Worm (Caenorhabditis elegans) whole organism, L4 larva: ENCODE data around the gene rgs-5.

Experiments used
- F10B5.3 ChIP-seq: sonication (generic microtip); optimal IDR thresholded peaks from 2 replicates; lab custom pipeline; 2016; ENCODE audit warnings: mild to moderate bottlenecking, missing genetic modification characterization, missing compliant biosample characterization
- R02D3.7 ChIP-seq: fragments of 150-350 bp; sonication (generic microtip); optimal IDR thresholded peaks from 3 replicates; lab custom pipeline; 2014; ENCODE audit warnings: missing biosample characterization, missing genetic modification characterization
- T20F7.1 ChIP-seq: fragments of 200-800 bp; sonication (Bioruptor generic); optimal IDR thresholded peaks from 2 replicates; lab custom pipeline; 2018; ENCODE audit warnings: mild to moderate bottlenecking, missing genetic modification characterization, missing compliant biosample characterization
- Y105C5A.15 ChIP-seq: fragments of 200-800 bp; sonication (Bioruptor generic); IDR thresholded peaks from 2 replicates; pipeline ENCODE4 v1.3.6; 2022; ENCODE audit warnings: missing genetic modification characterization, missing compliant biosample characterization
- aha-1 ChIP-seq: fragments of 150-350 bp; peaks from one replicate; lab custom pipeline; 2014; ENCODE audit warnings: missing biosample characterization, missing genetic modification characterization
- aly-2 ChIP-seq: sonication (generic microtip); optimal IDR thresholded peaks from 2 replicates; lab custom pipeline; 2018; ENCODE audit warnings: missing biosample characterization, missing genetic modification characterization
- attf-4 ChIP-seq: sonication (generic microtip); optimal IDR thresholded peaks from 3 replicates; lab custom pipeline; 2017; ENCODE audit warnings: missing biosample characterization, missing genetic modification characterization
- ceh-20 ChIP-seq: fragments of 200-800 bp; sonication (Bioruptor generic); IDR thresholded peaks from 2 replicates; pipeline ENCODE4 v1.3.6; 2022; ENCODE audit warnings: missing genetic modification reagents, missing genetic modification characterization, missing compliant biosample characterization
- ceh-28 ChIP-seq: fragments of 150-350 bp; optimal IDR thresholded peaks from 2 replicates; lab custom pipeline; 2014; ENCODE audit warnings: missing biosample characterization, missing genetic modification reagents, missing genetic modification characterization
- ceh-32 ChIP-seq: sonication (generic microtip); optimal IDR thresholded peaks from 2 replicates; lab custom pipeline; 2016; ENCODE audit warnings: mild to moderate bottlenecking, missing genetic modification characterization, missing compliant biosample characterization; ENCODE audit not compliant: poor library complexity
- ceh-44 ChIP-seq: fragments of 200-800 bp; sonication (Bioruptor generic); IDR thresholded peaks from 2 replicates; pipeline ENCODE4 v1.3.6; 2022; ENCODE audit warnings: missing genetic modification reagents, missing genetic modification characterization, missing compliant biosample characterization
- ceh-62 ChIP-seq: sonication (generic microtip); optimal IDR thresholded peaks from 2 replicates; lab custom pipeline; 2017; ENCODE audit warnings: missing biosample characterization, missing genetic modification characterization
- daf-19 ChIP-seq: fragments of 200-800 bp; sonication (Bioruptor generic); conservative IDR thresholded peaks from 2 replicates; pipeline ENCODE4 v1.3.6; 2022; ENCODE audit warnings: missing genetic modification characterization, missing compliant biosample characterization
- dmd-6 ChIP-seq: fragments of 200-800 bp; sonication (Bioruptor generic); IDR thresholded peaks from 2 replicates; pipeline ENCODE4 v1.3.6; 2022; ENCODE audit warnings: missing genetic modification reagents, missing genetic modification characterization, missing compliant biosample characterization
- dmd-8 ChIP-seq: fragments of 200-800 bp; sonication (Bioruptor generic); IDR thresholded peaks from 2 replicates; pipeline ENCODE4 v1.3.6; 2022; ENCODE audit warnings: missing genetic modification characterization, missing compliant biosample characterization
- dmd-9 ChIP-seq: fragments of 200-800 bp; sonication (Bioruptor generic); IDR thresholded peaks from 2 replicates; pipeline ENCODE4 v1.3.6; 2022; ENCODE audit warnings: missing genetic modification reagents, missing genetic modification characterization, missing compliant biosample characterization
- dpl-1 ChIP-seq: fragments of 150-350 bp; optimal IDR thresholded peaks from 2 replicates; lab custom pipeline; 2014; ENCODE audit warnings: missing biosample characterization, missing genetic modification reagents, missing genetic modification characterization
- dve-1 ChIP-seq: sonication (generic microtip); optimal IDR thresholded peaks from 2 replicates; lab custom pipeline; 2017; ENCODE audit warnings: antibody characterized with exemption, mild to moderate bottlenecking, missing genetic modification characterization, missing compliant biosample characterization; ENCODE audit not compliant: insufficient read depth
- egl-27 ChIP-seq: sonication (generic microtip); optimal IDR thresholded peaks from 3 replicates; lab custom pipeline; 2017; ENCODE audit warnings: missing biosample characterization, missing genetic modification reagents, missing genetic modification characterization
- egl-43 ChIP-seq: fragments of 200-800 bp; sonication (Bioruptor generic); IDR thresholded peaks from 2 replicates; pipeline ENCODE4 v1.3.6; 2022; ENCODE audit warnings: missing genetic modification reagents, missing genetic modification characterization, missing compliant biosample characterization
- gei-8 ChIP-seq: fragments of 200-800 bp; sonication (Bioruptor generic); optimal IDR thresholded peaks from 2 replicates; lab custom pipeline; 2018; ENCODE audit warnings: mild to moderate bottlenecking, missing genetic modification characterization, missing compliant biosample characterization
- hlh-30 ChIP-seq: sonication (generic microtip); optimal IDR thresholded peaks from 2 replicates; lab custom pipeline; 2017; ENCODE audit warnings: antibody characterized with exemption, mild to moderate bottlenecking, missing genetic modification characterization, missing compliant biosample characterization; ENCODE audit not compliant: insufficient read depth
- hmg-1.1 ChIP-seq: fragments of 200-800 bp; sonication (Bioruptor generic); IDR thresholded peaks from 2 replicates; pipeline ENCODE4 v1.3.6; 2022; ENCODE audit warnings: missing genetic modification reagents, missing genetic modification characterization, missing compliant biosample characterization
- lim-7 ChIP-seq: fragments of 200-800 bp; sonication (Bioruptor generic); IDR thresholded peaks from 2 replicates; pipeline ENCODE4 v1.3.6; 2022; ENCODE audit warnings: missing genetic modification characterization, missing compliant biosample characterization
- lin-13 ChIP-seq: fragments of 150-350 bp; optimal IDR thresholded peaks from 2 replicates; lab custom pipeline; 2014; ENCODE audit warnings: missing biosample characterization, missing genetic modification reagents, missing genetic modification characterization
- lin-15B ChIP-seq: fragments of 150-350 bp; sonication (generic microtip); optimal IDR thresholded peaks from 3 replicates; lab custom pipeline; 2014; ENCODE audit warnings: missing biosample characterization, missing genetic modification characterization
- lin-38 ChIP-seq: fragments of 200-800 bp; sonication (Bioruptor generic); IDR thresholded peaks from 2 replicates; pipeline ENCODE4 v1.3.6; 2022; ENCODE audit warnings: missing genetic modification reagents, missing genetic modification characterization, missing compliant biosample characterization
- lin-39 ChIP-seq: fragments of 150-350 bp; optimal IDR thresholded peaks from 2 replicates; lab custom pipeline; 2014; ENCODE audit warnings: missing biosample characterization, missing genetic modification reagents, missing genetic modification characterization
- lir-3 ChIP-seq: sonication (generic microtip); optimal IDR thresholded peaks from 2 replicates; lab custom pipeline; 2016; ENCODE audit warnings: mild to moderate bottlenecking, missing genetic modification characterization, missing compliant biosample characterization
- madf-5 ChIP-seq, 2 experiments: fragments of 200-800 bp; sonication (Bioruptor generic); IDR thresholded peaks; 2 replicates each; pipeline ENCODE4 v1.3.6; 2022; ENCODE audit warnings: missing compliant biosample characterization in 2 of 2, missing genetic modification characterization in 2 of 2
- mdl-1 ChIP-seq, 2 experiments: fragments of 150-350 bp in 1 of 2; sonication (generic microtip) in 1 of 2; optimal IDR thresholded peaks; 2 replicates each; lab custom pipeline; 2014 to 2017; ENCODE audit warnings: missing biosample characterization in 2 of 2, missing genetic modification characterization in 2 of 2
- mdt-29 ChIP-seq: fragments of 200-800 bp; sonication (Bioruptor generic); IDR thresholded peaks from 2 replicates; pipeline ENCODE4 v1.3.6; 2022; ENCODE audit warnings: missing genetic modification reagents, missing genetic modification characterization, missing compliant biosample characterization
- mes-2 ChIP-seq: sonication (generic microtip); optimal IDR thresholded peaks from 2 replicates; lab custom pipeline; 2016; ENCODE audit warnings: missing genotype, mild to moderate bottlenecking, missing genetic modification characterization, missing compliant biosample characterization; ENCODE audit not compliant: poor library complexity, severe bottlenecking
- mxl-3 ChIP-seq: fragments of 200-800 bp; sonication (Bioruptor generic); optimal IDR thresholded peaks from 2 replicates; lab custom pipeline; 2018; ENCODE audit warnings: mild to moderate bottlenecking, missing genetic modification characterization, missing compliant biosample characterization
- nhr-10 ChIP-seq: fragments of 150-350 bp; optimal IDR thresholded peaks from 2 replicates; lab custom pipeline; 2014; ENCODE audit warnings: missing biosample characterization, missing genetic modification characterization
- nhr-237 ChIP-seq: sonication (generic microtip); optimal IDR thresholded peaks from 2 replicates; lab custom pipeline; 2017; ENCODE audit warnings: missing biosample characterization, missing genetic modification characterization
- nhr-28 ChIP-seq: fragments of 150-350 bp; optimal IDR thresholded peaks from 2 replicates; lab custom pipeline; 2014; ENCODE audit warnings: missing biosample characterization, missing genetic modification characterization
- nhr-6 ChIP-seq: fragments of 150-350 bp; optimal IDR thresholded peaks from 2 replicates; lab custom pipeline; 2014; ENCODE audit warnings: missing biosample characterization, missing genetic modification characterization
- nhr-76 ChIP-seq: fragments of 150-350 bp; optimal IDR thresholded peaks from 2 replicates; lab custom pipeline; 2014; ENCODE audit warnings: missing biosample characterization, missing genetic modification characterization
- nhr-77 ChIP-seq: fragments of 150-350 bp; optimal IDR thresholded peaks from 2 replicates; lab custom pipeline; 2014; ENCODE audit warnings: missing biosample characterization, missing genetic modification characterization
- pha-4 ChIP-seq, 2 experiments: fragments of 150-350 bp in 1 of 2; fragments of 200-800 bp in 1 of 2; sonication (Bioruptor generic) in 1 of 2; IDR thresholded peaks in 1 of 2; optimal IDR thresholded peaks in 1 of 2; 2 replicates each; pipeline versions ENCODE4 v1.3.6 to Lab custom; 2014 to 2022; ENCODE audit warnings: missing genetic modification characterization in 2 of 2, missing genetic modification reagents in 2 of 2, missing biosample characterization in 1 of 2, missing compliant biosample characterization in 1 of 2
- rbr-2 ChIP-seq: sonication (generic microtip); optimal IDR thresholded peaks from 2 replicates; lab custom pipeline; 2016; ENCODE audit warnings: missing genotype, missing genetic modification characterization, missing compliant biosample characterization
- sdz-12 ChIP-seq: fragments of 200-800 bp; sonication (Bioruptor generic); optimal IDR thresholded peaks from 2 replicates; lab custom pipeline; 2018; ENCODE audit warnings: mild to moderate bottlenecking, missing genetic modification characterization, missing compliant biosample characterization
- skn-1 ChIP-seq: fragments of 150-350 bp; optimal IDR thresholded peaks from 2 replicates; lab custom pipeline; 2014; ENCODE audit warnings: missing biosample characterization, missing genetic modification characterization
- snpc-1.2 ChIP-seq: fragments of 200-800 bp; sonication (Bioruptor generic); IDR thresholded peaks from 2 replicates; pipeline ENCODE4 v1.3.6; 2022; ENCODE audit warnings: missing genetic modification reagents, missing genetic modification characterization, missing compliant biosample characterization
- tra-1 ChIP-seq: fragments of 200-800 bp; sonication (Bioruptor generic); IDR thresholded peaks from 2 replicates; pipeline ENCODE4 v1.3.6; 2022; ENCODE audit warnings: missing genetic modification reagents, missing genetic modification characterization, missing compliant biosample characterization
- unc-62 ChIP-seq, 3 experiments: fragments of 150-350 bp in 1 of 3; sonication (generic microtip); optimal IDR thresholded peaks in 2 of 3; peaks in 1 of 3; 1 replicate in 1 of 3; 2 replicates in 2 of 3; lab custom pipeline; 2014 to 2017; ENCODE audit warnings: missing biosample characterization in 3 of 3, missing genetic modification characterization in 3 of 3, missing genetic modification reagents in 3 of 3, missing genotype in 1 of 3
- vab-7 ChIP-seq: fragments of 200-800 bp; sonication (Bioruptor generic); IDR thresholded peaks from 2 replicates; pipeline ENCODE4 v1.3.6; 2022; ENCODE audit warnings: missing genetic modification reagents, missing genetic modification characterization, missing compliant biosample characterization
- zfp-3 ChIP-seq: fragments of 200-800 bp; sonication (Bioruptor generic); conservative IDR thresholded peaks from 2 replicates; pipeline ENCODE4 v1.3.6; 2022; ENCODE audit warnings: missing genetic modification reagents, missing genetic modification characterization, missing compliant biosample characterization
- zip-11 ChIP-seq: fragments of 200-800 bp; sonication (Bioruptor generic); IDR thresholded peaks from 2 replicates; pipeline ENCODE4 v1.3.6; 2022; ENCODE audit warnings: missing genetic modification characterization, missing compliant biosample characterization
- ztf-7 ChIP-seq: fragments of 150-350 bp; optimal IDR thresholded peaks from 2 replicates; lab custom pipeline; 2014; ENCODE audit warnings: missing biosample characterization, missing genetic modification characterization

Gene rgs-5

ce11 chrIII:5721888-5722287 is 23.5 kb downstream of the rgs-5 start (continued):
- TF ChIP-seq vab-7 (GFP tag; lab: Robert Waterston, UW) (0 out of 2 replicates have a peak, but pooled peaks have one; percentile 23), mes-2 (tag; lab: Kevin White, UChicago) (peak; percentile 98), lin-39 (tag; lab: Kevin White, UChicago) (no peak), daf-19 (no peak), snpc-1.2 (GFP tag; lab: Robert Waterston, UW) (no peak), hmg-1.1 (peak; percentile 35; the same call in 1 of the 2 replicates), aly-2 (tag; lab: Kevin White, UChicago) (no peak), R02D3.7 (no peak), zip-11 (GFP tag; lab: Robert Waterston, UW) (no peak), nhr-10 (tag; lab: Kevin White, UChicago) (no peak), mdl-1 (tag; optimal IDR thresholded peaks at IDR 0.05; lab: Kevin White, UChicago) (peak in 1 of 2 experiments; percentile 26), lin-13 (GFP tag; lab: Kevin White, UChicago) (no peak), ceh-32 (tag; lab: Kevin White, UChicago) (no peak), ceh-20 (GFP tag; lab: Robert Waterston, UW) (no peak), nhr-77 (tag; lab: Kevin White, UChicago) (peak; percentile 48), mdt-29 (GFP tag; lab: Robert Waterston, UW) (no peak), egl-27 (tag; lab: Kevin White, UChicago) (no peak), dmd-9 (GFP tag; lab: Robert Waterston, UW) (0 out of 2 replicates have a peak, but pooled peaks have one; percentile 19), ceh-62 (tag; lab: Kevin White, UChicago) (no peak), ztf-7 (peak; percentile 55), mxl-3 (GFP tag; lab: Kevin White, UChicago) (peak; percentile 13), sdz-12 (GFP tag; lab: Kevin White, UChicago) (no peak), gei-8 (no peak), nhr-237 (tag; lab: Kevin White, UChicago) (no peak), unc-62 (GFP tag; optimal IDR thresholded peaks at IDR 0.05 in 1 of 2; lab: Kevin White, UChicago) (no peak), unc-62 (tag; optimal IDR thresholded peaks at IDR 0.05; lab: Kevin White, UChicago) (no peak), rbr-2 (tag; lab: Kevin White, UChicago) (peak; percentile 56), egl-43 (GFP tag; lab: Robert Waterston, UW) (no peak), nhr-76 (tag; lab: Kevin White, UChicago) (no peak), lin-15B (no peak), dve-1 (tag; lab: Kevin White, UChicago) (peak; percentile 94), ceh-28 (peak; percentile 17), lir-3 (tag; lab: Kevin White, UChicago) (no peak), hlh-30 (tag; lab: Kevin White, UChicago) (peak; percentile 28), nhr-28 (tag; lab: Kevin White, UChicago) (peak; percentile 67), T20F7.1 (GFP tag; lab: Kevin White, UChicago) (no peak), madf-5 (GFP tag; IDR thresholded peaks at IDR 0.05; lab: Robert Waterston, UW) (no peak), F10B5.3 (tag; lab: Kevin White, UChicago) (peak; percentile 7), lim-7 (no peak), tra-1 (peak; percentile 83), ceh-44 (GFP tag; lab: Robert Waterston, UW) (0 out of 2 replicates have a peak, but pooled peaks have one; percentile 27), zfp-3 (GFP tag; lab: Robert Waterston, UW) (no peak), aha-1 (tag; lab: Kevin White, UChicago) (peak; percentile 95), nhr-6 (peak; percentile 11), Y105C5A.15 (GFP tag; lab: Robert Waterston, UW) (no peak), pha-4 (GFP tag; IDR thresholded peaks at IDR 0.05; lab: Robert Waterston, UW) (no peak), pha-4 (tag; optimal IDR thresholded peaks at IDR 0.05; lab: Kevin White, UChicago) (no peak), skn-1 (tag; lab: Kevin White, UChicago) (no peak), dpl-1 (GFP tag; lab: Kevin White, UChicago) (peak; percentile 93), dmd-6 (peak; percentile 86), dmd-8 (GFP tag; lab: Robert Waterston, UW) (no peak), attf-4 (tag; lab: Kevin White, UChicago) (no peak), lin-38 (GFP tag; lab: Robert Waterston, UW) (peak; percentile 66)
